Worm (Caenorhabditis elegans): ENCODE measurements around the gene fbxa-63.

fbxa-63 gene

ce11 chrIII:1289139-1289538, 45.8 kb downstream of the fbxa-63 start:
- TF ChIP-seq F13C5.2 (tag; optimal IDR thresholded peaks at IDR 0.05) (no peak), B0310.2 (tag; optimal IDR thresholded peaks at IDR 0.05) (no peak), aly-1 (tag; optimal IDR thresholded peaks at IDR 0.05) (no peak), ama-1 (optimal IDR thresholded peaks at IDR 0.05) (no peak), hnd-1 (tag; optimal IDR thresholded peaks at IDR 0.05) (no peak), flt-1 (GFP tag; IDR thresholded peaks at IDR 0.05) (no peak), ceh-36 (tag; optimal IDR thresholded peaks at IDR 0.05) (no peak), ceh-13 (GFP tag; optimal IDR thresholded peaks at IDR 0.05) (no peak), scrt-1 (GFP tag; IDR thresholded peaks at IDR 0.05) (no peak), tbx-11 (GFP tag; IDR thresholded peaks at IDR 0.05) (no peak), sea-1 (GFP tag; conservative IDR thresholded peaks at IDR 0.05) (no peak), tra-4 (tag; optimal IDR thresholded peaks at IDR 0.05) (no peak), tbx-37 (GFP tag; conservative IDR thresholded peaks at IDR 0.05) (no peak), hmbx-1 (tag; optimal IDR thresholded peaks at IDR 0.05) (no peak)

DNA sequence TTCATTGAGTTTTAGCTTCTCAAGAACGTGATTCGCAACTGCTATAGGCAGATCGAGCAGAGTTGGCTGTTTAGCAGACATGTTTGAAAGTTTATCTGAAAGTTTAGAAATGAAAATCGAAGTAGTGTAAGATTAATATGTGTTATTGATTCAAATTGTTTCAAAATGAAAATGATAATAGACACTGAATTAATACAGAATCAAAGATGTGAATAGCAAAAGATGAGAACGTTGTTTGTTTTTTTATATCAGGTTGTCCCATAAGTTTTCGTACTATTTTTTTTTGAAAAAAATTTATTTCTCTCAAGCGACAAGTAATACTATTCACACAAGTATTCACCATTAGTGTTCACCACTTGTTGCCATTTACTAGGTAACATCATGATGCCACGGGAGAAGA, 49.8 kb downstream of the fbxa-63 start, which contains the start of gene fbxa-36:
TSS of gene fbxa-36 (minus strand) at position 101 of the 400 bp plus-strand sequence.
- TF ChIP-seq flt-1 (GFP tag; IDR thresholded peaks at IDR 0.05) (no peak), ama-1 (optimal IDR thresholded peaks at IDR 0.05) (no peak), ceh-36 (tag; optimal IDR thresholded peaks at IDR 0.05) (no peak), hmbx-1 (tag; optimal IDR thresholded peaks at IDR 0.05) (no peak), aly-1 (tag; optimal IDR thresholded peaks at IDR 0.05) (no peak), scrt-1 (GFP tag; IDR thresholded peaks at IDR 0.05) (no peak), sea-1 (GFP tag; conservative IDR thresholded peaks at IDR 0.05) (no peak), hnd-1 (tag; optimal IDR thresholded peaks at IDR 0.05) (no peak), ceh-13 (GFP tag; optimal IDR thresholded peaks at IDR 0.05) (no peak), tbx-37 (GFP tag; conservative IDR thresholded peaks at IDR 0.05) (no peak), hmg-4 (GFP tag; optimal IDR thresholded peaks at IDR 0.05) (no peak), ets-7 (tag; optimal IDR thresholded peaks at IDR 0.05) (no peak)
